Fruit fly (Drosophila melanogaster): ENCODE measurements around the gene CG18814.

The CG18814 gene

DNA sequence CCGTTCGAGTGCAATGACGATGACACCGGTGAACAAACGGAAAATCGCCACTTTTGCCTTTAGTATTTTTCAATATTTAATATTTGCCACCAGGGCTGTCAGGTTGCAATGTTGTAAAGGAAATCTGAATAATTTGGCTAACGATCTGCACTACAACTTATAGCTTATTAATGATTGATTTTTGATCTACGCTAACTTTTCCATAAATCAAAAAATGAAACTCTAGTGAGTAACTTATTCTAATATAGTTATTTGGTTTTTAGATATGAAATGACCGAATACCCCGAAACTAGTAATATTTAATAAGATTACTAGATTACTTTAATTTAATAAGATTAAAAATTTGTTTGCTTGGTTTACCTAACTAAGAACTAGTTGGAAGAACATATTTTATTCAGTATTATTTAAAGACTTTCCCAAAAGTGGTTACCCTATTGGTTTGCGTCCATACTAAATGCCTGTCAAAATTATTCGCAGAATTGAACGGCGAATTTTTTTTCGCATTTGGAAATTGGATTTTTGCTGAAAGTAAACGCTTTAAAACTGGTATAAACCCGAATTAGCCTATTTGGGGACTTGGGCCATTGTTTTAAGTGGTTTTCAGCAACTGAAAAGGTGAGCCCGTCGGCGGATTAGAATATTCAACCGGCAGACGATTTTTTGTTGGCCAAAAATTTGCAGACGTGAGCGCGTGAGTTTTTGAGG is 16.4 kb downstream of the CG18814 start, which contains the start of the genes Agpat3 and RAF2:
Gene Agpat3, minus strand, starts transcription at position 78 of the 705 bp plus-strand sequence.
Gene RAF2, plus strand, starts transcription at position 448 of the 705 bp plus-strand sequence.
- TF ChIP-seq dsf (GFP tag; optimal IDR thresholded peaks at IDR 0.05; ENCODE audit: borderline replicate concordance) = no peak
- TF ChIP-seq sage (GFP tag; optimal IDR thresholded peaks at IDR 0.05) = no peak
- no peak for TF ChIP-seq Vsx2 (GFP tag; optimal IDR thresholded peaks at IDR 0.05; ENCODE audit: partially characterized antibody)
- TF ChIP-seq psq (GFP tag; optimal IDR thresholded peaks at IDR 0.05) = peak; percentile 10
- TF ChIP-seq jim (GFP tag; optimal IDR thresholded peaks at IDR 0.05) = peak; percentile 67
- TF ChIP-seq HLH106 (tag; optimal IDR thresholded peaks at IDR 0.05) = peak; percentile 68
- peak; percentile 3 for TF ChIP-seq woc (GFP tag; optimal IDR thresholded peaks at IDR 0.05)
- TF ChIP-seq Hr83 (GFP tag; optimal IDR thresholded peaks at IDR 0.05; ENCODE audit: poor library complexity, severe bottlenecking) = peak; percentile 55
- TF ChIP-seq Sp1 (GFP tag; optimal IDR thresholded peaks at IDR 0.05) = peak; percentile 8
- peak in 1 of 2 experiments; percentile 46 for TF ChIP-seq foxo (GFP tag; optimal IDR thresholded peaks at IDR 0.05)
- TF ChIP-seq OdsH (GFP tag; optimal IDR thresholded peaks at IDR 0.05) = no peak
- TF ChIP-seq ey (GFP tag; optimal IDR thresholded peaks at IDR 0.05) = peak; percentile 26
- TF ChIP-seq Dfd (GFP tag; optimal IDR thresholded peaks at IDR 0.05) = no peak

DNA sequence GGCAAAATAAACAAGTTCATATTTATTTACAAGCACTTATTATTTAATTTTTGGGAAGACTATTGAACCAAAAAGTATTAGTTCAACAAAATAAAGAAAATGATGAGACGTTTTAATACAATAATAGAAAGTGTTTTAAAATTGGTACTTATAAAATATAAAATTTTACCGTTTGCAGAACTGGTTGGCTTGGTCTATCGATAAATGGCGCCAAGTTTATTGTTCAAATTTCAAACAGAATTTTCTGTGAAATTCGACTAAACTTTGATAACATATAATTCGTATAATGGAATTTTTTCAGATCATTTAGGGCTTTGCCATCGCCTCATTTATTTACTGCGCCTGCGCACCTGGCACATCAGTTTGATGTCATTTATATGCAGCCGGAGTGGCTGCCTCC is 21.2 kb downstream of the CG18814 start:
- TF ChIP-seq HLH106 (tag; optimal IDR thresholded peaks at IDR 0.05) (no peak), br (GFP tag; optimal IDR thresholded peaks at IDR 0.05) (no peak), GATAd (GFP tag; optimal IDR thresholded peaks at IDR 0.05) (no peak), usp (GFP tag; optimal IDR thresholded peaks at IDR 0.05) (no peak), Myc (optimal IDR thresholded peaks at IDR 0.05) (no peak), sage (GFP tag; optimal IDR thresholded peaks at IDR 0.05) (no peak), Rel (GFP tag; optimal IDR thresholded peaks at IDR 0.05) (no peak), Rel (tag; optimal IDR thresholded peaks at IDR 0.05) (no peak), psq (GFP tag; optimal IDR thresholded peaks at IDR 0.05) (no peak)

DNA sequence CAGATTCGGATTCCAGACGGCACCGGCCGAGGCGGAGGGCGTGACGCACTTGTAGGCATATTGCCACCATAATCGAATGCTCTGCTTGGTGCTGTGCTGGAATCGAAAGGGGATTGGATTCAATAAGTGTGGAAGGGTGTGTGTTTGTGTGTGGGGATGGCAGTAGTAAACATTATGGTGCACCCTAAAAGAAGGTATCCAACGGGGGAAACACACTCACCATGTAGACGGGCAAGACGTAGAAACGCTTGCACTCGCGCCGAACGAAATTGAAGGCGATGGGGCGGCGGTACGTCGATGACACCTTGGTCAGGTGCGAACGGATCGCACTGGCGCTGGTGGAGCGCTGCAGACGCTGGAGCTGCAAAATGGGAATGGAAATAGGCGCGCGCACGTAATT is 21.6 kb downstream of the CG18814 start:
- no peak for TF ChIP-seq fru (GFP tag; optimal IDR thresholded peaks at IDR 0.05)
- no peak for TF ChIP-seq Hr83 (GFP tag; optimal IDR thresholded peaks at IDR 0.05; ENCODE audit: poor library complexity, severe bottlenecking)
- no peak for TF ChIP-seq Rel (GFP tag; optimal IDR thresholded peaks at IDR 0.05)
- TF ChIP-seq Rel (tag; optimal IDR thresholded peaks at IDR 0.05) = peak; percentile 77
- no peak for TF ChIP-seq h (GFP tag; optimal IDR thresholded peaks at IDR 0.05)

- TF ChIP-seq Rel (GFP tag; optimal IDR thresholded peaks at IDR 0.05) (no peak), Rel (tag; optimal IDR thresholded peaks at IDR 0.05) (peak; percentile 87), Hr83 (GFP tag; optimal IDR thresholded peaks at IDR 0.05; ENCODE audit: poor library complexity, severe bottlenecking) (no peak)
These were observed 22.7 kb downstream of the CG18814 start for dm6 chr3L:16392203-16392800.

DNA sequence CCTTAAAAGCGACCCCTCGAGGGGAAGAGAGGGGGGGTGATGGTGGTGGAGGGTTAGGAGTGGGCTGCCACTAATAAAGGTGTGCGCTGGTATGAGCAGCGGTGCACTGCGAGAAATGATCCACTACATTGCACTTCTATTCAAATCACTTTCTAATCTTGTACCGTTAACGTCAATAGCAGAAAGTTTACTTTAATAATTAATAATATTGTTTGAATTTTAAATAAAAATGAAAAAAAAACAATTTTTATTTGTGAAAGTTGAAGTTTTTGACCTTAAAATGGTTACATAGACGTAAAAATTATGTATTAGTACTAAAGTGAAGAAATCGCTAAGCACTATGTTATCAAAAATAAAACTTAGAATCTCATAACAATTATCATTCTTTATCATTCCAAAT is 23.2 kb downstream of the CG18814 start:
- TF ChIP-seq GATAd (GFP tag; optimal IDR thresholded peaks at IDR 0.05) (no peak), Jra (GFP tag; optimal IDR thresholded peaks at IDR 0.05) (no peak), pan (optimal IDR thresholded peaks at IDR 0.05) (no peak), rgr (GFP tag; optimal IDR thresholded peaks at IDR 0.05) (no peak), sage (GFP tag; optimal IDR thresholded peaks at IDR 0.05) (no peak), Dfd (GFP tag; optimal IDR thresholded peaks at IDR 0.05) (no peak), lola (GFP tag; optimal IDR thresholded peaks at IDR 0.05) (no peak), Abd-B (GFP tag; optimal IDR thresholded peaks at IDR 0.05) (no peak)

- TF ChIP-seq Rel (GFP tag; optimal IDR thresholded peaks at IDR 0.05) = no peak
- peak; percentile 11 for TF ChIP-seq Rel (tag; optimal IDR thresholded peaks at IDR 0.05)
- TF ChIP-seq fru (GFP tag; optimal IDR thresholded peaks at IDR 0.05) = no peak
These were observed 24.1 kb downstream of the CG18814 start for dm6 chr3L:16393700-16394099.

dm6 chr3L:16394506-16394905 is 24.9 kb downstream of the CG18814 start, which contains the start of gene Gagr:
Gene Gagr (plus strand): TSS chr3L:16394586.
- TF ChIP-seq jim (GFP tag; optimal IDR thresholded peaks at IDR 0.05) = no peak
- TF ChIP-seq Rel (GFP tag; optimal IDR thresholded peaks at IDR 0.05) = no peak
- TF ChIP-seq Rel (tag; optimal IDR thresholded peaks at IDR 0.05) = peak; percentile 5
